Worm (Caenorhabditis elegans): ENCODE results near the gene K04A8.19.

- TF ChIP-seq unc-39 (tag; optimal IDR thresholded peaks at IDR 0.05) (no peak), ZK546.5 (tag; optimal IDR thresholded peaks at IDR 0.05) (no peak), nhr-11 (tag; optimal IDR thresholded peaks at IDR 0.05) (no peak), eor-1 (tag; optimal IDR thresholded peaks at IDR 0.05) (no peak), nhr-237 (tag; optimal IDR thresholded peaks at IDR 0.05) (no peak), elt-1 (tag; optimal IDR thresholded peaks at IDR 0.05) (no peak), nhr-25 (tag; optimal IDR thresholded peaks at IDR 0.05) (no peak), fkh-10 (GFP tag; optimal IDR thresholded peaks at IDR 0.05) (no peak), egl-27 (tag; optimal IDR thresholded peaks at IDR 0.05) (no peak)
Observed at ce11 chrV:6524757-6525156, 29.5 kb downstream of the K04A8.19 start, which contains the start of gene acs-1.
